Fruit fly (Drosophila melanogaster) whole organism, embryonic: ENCODE data around the gene hob.

Source experiments
- C15 ChIP-seq: fragments of 200-800 bp; sonication (Bioruptor generic); IDR thresholded peaks from 3 replicates; pipeline ENCODE4 v1.3.6; 2022; ENCODE audit warnings: missing biosample characterization, missing genetic modification characterization
- Nf-YC ChIP-seq: fragments of 200-800 bp; optimal IDR thresholded peaks from 3 replicates; lab custom pipeline; 2019; ENCODE audit warnings: missing biosample characterization, mild to moderate bottlenecking, missing genetic modification characterization, moderate library complexity

DNA sequence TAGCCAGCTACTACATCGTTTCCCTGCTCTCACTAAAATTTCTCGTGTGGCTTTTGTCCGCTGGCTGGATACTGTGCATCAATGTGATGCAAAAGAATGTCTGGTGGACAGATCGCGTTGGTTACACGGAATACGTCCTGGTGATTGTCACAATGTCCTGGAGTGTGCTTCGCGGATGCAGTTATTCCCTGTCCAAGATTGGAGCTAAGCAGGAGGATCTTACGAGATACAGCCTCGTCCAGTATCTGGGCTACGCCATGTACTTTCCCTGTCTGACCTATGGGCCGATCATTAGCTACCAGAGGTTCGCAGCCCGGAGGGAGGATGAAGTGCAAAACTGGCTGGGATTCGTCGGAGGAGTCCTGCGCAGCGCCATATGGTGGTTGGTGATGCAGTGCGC lies 56.1 kb downstream of the hob start:
- no peak for TF ChIP-seq Nf-YC (tag; lab: Kevin White, UChicago)
- TF ChIP-seq C15 (GFP tag; lab: Robert Waterston, UW), result no peak
